Worm (Caenorhabditis elegans) whole organism, young adult: Measurements from ENCODE around the gene R01H2.2.
A peak's percentile ranks its signal among the peaks of the same experiment; 100 is the strongest.

Source experiments
- D2030.7 ChIP-seq: fragments of 200-800 bp; sonication (Bioruptor generic); IDR thresholded peaks from 2 replicates; pipeline ENCODE4 v1.3.6; 2022; ENCODE audit warnings: missing genetic modification reagents, missing genetic modification characterization, missing compliant biosample characterization
- F23B12.7 ChIP-seq: sonication (generic microtip); optimal IDR thresholded peaks from 2 replicates; lab custom pipeline; 2017; ENCODE audit warnings: missing genetic modification characterization, mild to moderate bottlenecking, missing compliant biosample characterization, antibody characterized with exemption, moderate library complexity; ENCODE audit not compliant: insufficient read depth
- F33H1.4 ChIP-seq: fragments of 200-800 bp; sonication (Bioruptor generic); IDR thresholded peaks from 2 replicates; pipeline ENCODE4 v1.3.6; 2022; ENCODE audit warnings: missing genetic modification reagents, missing genetic modification characterization, missing compliant biosample characterization
- F39B2.1 ChIP-seq: fragments of 200-800 bp; sonication (Bioruptor generic); IDR thresholded peaks from 2 replicates; pipeline ENCODE4 v1.3.6; 2022; ENCODE audit warnings: missing genetic modification reagents, missing genetic modification characterization, missing compliant biosample characterization
- T26A5.8 ChIP-seq: sonication (generic microtip); optimal IDR thresholded peaks from 2 replicates; lab custom pipeline; 2016; ENCODE audit warnings: missing genetic modification characterization, missing compliant biosample characterization
- Y53G8AR.9 ChIP-seq: fragments of 200-800 bp; sonication (Bioruptor generic); conservative IDR thresholded peaks from 2 replicates; pipeline ENCODE4 v1.3.6; 2022; ENCODE audit warnings: missing genetic modification reagents, missing genetic modification characterization, missing compliant biosample characterization
- Y79H2A.3 ChIP-seq: fragments of 200-800 bp; sonication (Bioruptor generic); conservative IDR thresholded peaks from 2 replicates; pipeline ENCODE4 v1.3.6; 2022; ENCODE audit warnings: missing genetic modification reagents, missing genetic modification characterization, missing compliant biosample characterization
- akir-1 ChIP-seq: fragments of 200-800 bp; sonication (Bioruptor generic); optimal IDR thresholded peaks from 2 replicates; lab custom pipeline; 2018; ENCODE audit warnings: mild to moderate bottlenecking, missing genetic modification characterization, moderate library complexity, missing compliant biosample characterization
- athp-1 ChIP-seq: sonication (generic microtip); optimal IDR thresholded peaks from 2 replicates; lab custom pipeline; 2017; ENCODE audit warnings: mild to moderate bottlenecking, missing genetic modification characterization, missing compliant biosample characterization
- attf-3 ChIP-seq: fragments of 200-800 bp; sonication (Bioruptor generic); conservative IDR thresholded peaks from 2 replicates; pipeline ENCODE4 v1.3.6; 2022; ENCODE audit warnings: missing genetic modification reagents, missing genetic modification characterization, missing compliant biosample characterization
- ccch-3 ChIP-seq: fragments of 200-800 bp; sonication (Bioruptor generic); optimal IDR thresholded peaks from 2 replicates; lab custom pipeline; 2018; ENCODE audit warnings: mild to moderate bottlenecking, missing genetic modification characterization, missing compliant biosample characterization
- ceh-91 ChIP-seq: fragments of 200-800 bp; sonication (Bioruptor generic); IDR thresholded peaks from 2 replicates; pipeline ENCODE4 v1.3.6; 2022; ENCODE audit warnings: missing genetic modification reagents, missing genetic modification characterization, missing compliant biosample characterization
- chd-7 ChIP-seq: sonication (generic microtip); optimal IDR thresholded peaks from 2 replicates; lab custom pipeline; 2016; ENCODE audit warnings: mild to moderate bottlenecking, missing genetic modification characterization, moderate library complexity, missing compliant biosample characterization
- dpl-1 ChIP-seq: fragments of 150-350 bp; optimal IDR thresholded peaks from 2 replicates; lab custom pipeline; 2014; ENCODE audit warnings: missing biosample characterization, missing genetic modification reagents, missing genetic modification characterization
- efl-1 ChIP-seq: fragments of 150-350 bp; optimal IDR thresholded peaks from 2 replicates; lab custom pipeline; 2014; ENCODE audit warnings: missing biosample characterization, missing genetic modification reagents, missing genetic modification characterization
- gei-17 ChIP-seq: fragments of 200-800 bp; sonication (Bioruptor generic); optimal IDR thresholded peaks from 2 replicates; lab custom pipeline; 2018; ENCODE audit warnings: mild to moderate bottlenecking, missing genetic modification characterization, missing compliant biosample characterization
- hlh-12 ChIP-seq: sonication (generic microtip); optimal IDR thresholded peaks from 2 replicates; lab custom pipeline; 2016; ENCODE audit warnings: missing genetic modification characterization, missing compliant biosample characterization
- hmg-1.2 ChIP-seq: fragments of 200-800 bp; sonication (Bioruptor generic); IDR thresholded peaks from 2 replicates; pipeline ENCODE4 v1.3.6; 2022; ENCODE audit warnings: missing genetic modification reagents, missing genetic modification characterization, missing compliant biosample characterization
- hmg-20 ChIP-seq: fragments of 200-800 bp; sonication (Bioruptor generic); IDR thresholded peaks from 2 replicates; pipeline ENCODE4 v1.3.6; 2022; ENCODE audit warnings: missing genetic modification reagents, missing genetic modification characterization, missing compliant biosample characterization
- lag-1 ChIP-seq: fragments of 200-800 bp; sonication (Bioruptor generic); IDR thresholded peaks from 2 replicates; pipeline ENCODE4 v1.3.6; 2022; ENCODE audit warnings: missing genetic modification reagents, missing genetic modification characterization, missing compliant biosample characterization
- lin-54 ChIP-seq: fragments of 200-800 bp; sonication (Bioruptor generic); optimal IDR thresholded peaks from 2 replicates; lab custom pipeline; 2018; ENCODE audit warnings: mild to moderate bottlenecking, missing genetic modification characterization, missing compliant biosample characterization
- lsl-1 ChIP-seq: fragments of 200-800 bp; sonication (Bioruptor generic); optimal IDR thresholded peaks from 2 replicates; lab custom pipeline; 2018; ENCODE audit warnings: mild to moderate bottlenecking, missing genetic modification characterization, moderate library complexity, missing compliant biosample characterization
- madf-6 ChIP-seq: fragments of 200-800 bp; sonication (Bioruptor generic); IDR thresholded peaks from 2 replicates; pipeline ENCODE4 v1.3.6; 2022; ENCODE audit warnings: missing genetic modification reagents, missing genetic modification characterization, missing compliant biosample characterization
- rcor-1 ChIP-seq: fragments of 200-800 bp; sonication (Bioruptor generic); IDR thresholded peaks from 2 replicates; pipeline ENCODE4 v1.3.6; 2022; ENCODE audit warnings: missing genetic modification reagents, missing genetic modification characterization, missing compliant biosample characterization
- rpc-1 ChIP-seq, 2 experiments: fragments of 150-350 bp in 1 of 2; sonication (generic microtip) in 1 of 2; optimal IDR thresholded peaks; 2 replicates each; lab custom pipeline; 2014 to 2018; ENCODE audit warnings: missing biosample characterization in 1 of 2, missing genetic modification characterization in 1 of 2, missing genetic modification reagents in 1 of 2, missing genotype in 1 of 2
- sdz-38 ChIP-seq: sonication (generic microtip); optimal IDR thresholded peaks from 2 replicates; lab custom pipeline; 2016; ENCODE audit warnings: missing genotype, missing genetic modification characterization, missing compliant biosample characterization
- sea-2 ChIP-seq: fragments of 200-800 bp; sonication (Bioruptor generic); IDR thresholded peaks from 2 replicates; pipeline ENCODE4 v1.3.6; 2022; ENCODE audit warnings: missing genetic modification characterization, missing compliant biosample characterization
- sptf-2 ChIP-seq: fragments of 200-800 bp; sonication (Bioruptor generic); optimal IDR thresholded peaks from 2 replicates; lab custom pipeline; 2018; ENCODE audit warnings: mild to moderate bottlenecking, missing genetic modification characterization, missing compliant biosample characterization
- tbp1 ChIP-seq: fragments of 200-800 bp; sonication (Bioruptor generic); optimal IDR thresholded peaks from 2 replicates; lab custom pipeline; 2018; ENCODE audit warnings: mild to moderate bottlenecking, missing genetic modification characterization, missing compliant biosample characterization
- tlf-1 ChIP-seq: fragments of 200-800 bp; sonication (Bioruptor generic); optimal IDR thresholded peaks from 2 replicates; lab custom pipeline; 2018; ENCODE audit warnings: mild to moderate bottlenecking, missing genetic modification characterization, missing compliant biosample characterization
- xnd-1 ChIP-seq: sonication (generic microtip); optimal IDR thresholded peaks from 2 replicates; lab custom pipeline; 2016; ENCODE audit warnings: missing genotype, missing genetic modification reagents, missing genetic modification characterization, missing compliant biosample characterization
- zim-3 ChIP-seq: sonication (generic microtip); optimal IDR thresholded peaks from 2 replicates; lab custom pipeline; 2017; ENCODE audit warnings: mild to moderate bottlenecking, missing genetic modification characterization, moderate library complexity, missing compliant biosample characterization
- ztf-6 ChIP-seq: fragments of 200-800 bp; sonication (Bioruptor generic); IDR thresholded peaks from 2 replicates; pipeline ENCODE4 v1.3.6; 2022; ENCODE audit warnings: missing genetic modification reagents, missing genetic modification characterization, missing compliant biosample characterization

Gene R01H2.2

DNA sequence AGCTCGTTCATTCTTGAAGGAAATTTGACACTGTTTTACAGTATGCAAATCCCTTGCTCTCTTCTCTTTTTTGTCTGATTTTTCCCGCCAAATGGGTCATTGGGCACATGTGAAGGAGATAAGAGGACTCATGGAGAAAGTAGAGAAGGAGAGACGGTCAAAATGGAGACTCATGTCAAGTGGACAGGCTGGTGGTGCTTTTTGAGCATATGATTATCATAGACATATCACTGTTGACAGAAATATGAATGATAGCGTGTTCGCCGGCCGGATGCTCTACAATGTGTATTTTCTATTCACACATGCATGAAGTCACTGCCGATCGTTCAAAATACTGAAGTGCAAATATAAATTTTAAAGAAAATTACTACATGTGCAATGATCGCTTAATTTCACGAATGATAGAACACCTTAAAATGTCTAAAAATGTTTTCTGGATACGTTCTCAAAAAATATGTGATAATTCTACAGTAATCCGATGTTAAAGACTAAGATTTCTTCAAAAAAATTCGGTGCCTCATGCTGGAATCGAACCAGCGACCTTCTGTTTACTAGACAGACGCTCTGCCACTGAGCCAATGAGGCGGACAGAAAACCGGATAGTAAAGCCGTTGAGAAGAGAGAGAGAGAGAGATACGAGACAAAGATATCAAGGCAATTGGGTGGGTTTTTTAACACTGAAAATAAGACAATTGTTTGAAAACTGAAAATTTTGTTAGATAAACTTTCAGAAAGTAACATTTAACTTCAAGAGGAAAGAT is 26.1 kb upstream of the R01H2.2 start (continued):
- TF ChIP-seq zim-3 (tag; lab: Kevin White, UChicago) (peak; percentile 27), madf-6 (GFP tag; lab: Robert Waterston, UW) (0 out of 2 replicates have a peak, but pooled peaks have one; percentile 19), Y79H2A.3 (GFP tag; lab: Robert Waterston, UW) (no peak), athp-1 (tag; lab: Kevin White, UChicago) (no peak), sdz-38 (tag; lab: Kevin White, UChicago) (no peak), T26A5.8 (tag; lab: Kevin White, UChicago) (no peak)
- TF ChIP-seq, all 124 proteins: peak for 32

DNA sequence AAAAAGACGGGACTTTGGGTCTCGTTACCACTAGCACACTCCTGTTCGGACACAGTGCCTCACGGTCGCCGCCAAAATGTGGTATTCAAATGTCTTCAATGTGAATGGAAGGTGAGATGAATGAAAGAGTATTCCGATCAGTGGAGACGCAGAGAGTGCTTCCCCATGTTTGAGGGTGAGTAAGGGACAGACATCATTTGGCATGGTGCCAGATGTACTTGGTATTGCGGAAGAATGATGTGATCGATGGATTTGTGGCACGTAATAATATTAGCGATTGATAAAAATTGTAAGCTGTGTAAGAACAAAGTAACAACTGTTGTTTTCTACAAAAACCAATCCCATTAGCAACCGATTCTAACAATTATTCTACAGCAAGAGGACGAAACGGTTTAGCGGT is 24.3 kb upstream of the R01H2.2 start:
- TF ChIP-seq F23B12.7 (tag; lab: Kevin White, UChicago) (no peak), tbp1 (GFP tag; lab: Kevin White, UChicago) (no peak), lag-1 (GFP tag; lab: Robert Waterston, UW) (no peak), zim-3 (tag; lab: Kevin White, UChicago) (no peak), sea-2 (no peak), sptf-2 (GFP tag; lab: Kevin White, UChicago) (no peak)

ce11 chrIII:7034252-7035223 is 21.8 kb upstream of the R01H2.2 start:
- TF ChIP-seq hmg-20 (no peak), akir-1 (GFP tag; lab: Kevin White, UChicago) (no peak), efl-1 (GFP tag; lab: Kevin White, UChicago) (peak; percentile 40), F39B2.1 (GFP tag; lab: Robert Waterston, UW) (no peak), ztf-6 (GFP tag; lab: Robert Waterston, UW) (no peak), gei-17 (GFP tag; lab: Kevin White, UChicago) (no peak), dpl-1 (GFP tag; lab: Kevin White, UChicago) (peak; percentile 5), madf-6 (GFP tag; lab: Robert Waterston, UW) (peak; percentile 30; the same call in 1 of the 2 replicates), F33H1.4 (0 out of 2 replicates have a peak, but pooled peaks have one; percentile 9), rcor-1 (GFP tag; lab: Robert Waterston, UW) (no peak), hmg-1.2 (GFP tag; lab: Robert Waterston, UW) (peak; percentile 59)

ce11 chrIII:7045643-7046042 is 10.7 kb upstream of the R01H2.2 start, which contains the start of gene R01H2.7:
Gene R01H2.7, minus strand, starts transcription at chrIII:7045743.
- TF ChIP-seq rpc-1 (optimal IDR thresholded peaks at IDR 0.05; lab: Kevin White, UChicago) = no peak
- no peak for TF ChIP-seq rpc-1 (tag; optimal IDR thresholded peaks at IDR 0.05; lab: Kevin White, UChicago)
- no peak for TF ChIP-seq Y53G8AR.9 (GFP tag; lab: Robert Waterston, UW)
- TF ChIP-seq lag-1 (GFP tag; lab: Robert Waterston, UW) = no peak
- no peak for TF ChIP-seq attf-3
- no peak for TF ChIP-seq hlh-12 (tag; lab: Kevin White, UChicago)

- peak; percentile 77 for TF ChIP-seq madf-6 (GFP tag; lab: Robert Waterston, UW)
- TF ChIP-seq D2030.7 (GFP tag; lab: Robert Waterston, UW) = peak; percentile 17; the same call in 1 of the 2 replicates
- TF ChIP-seq efl-1 (GFP tag; lab: Kevin White, UChicago) = peak; percentile 69
- no peak for TF ChIP-seq tlf-1 (GFP tag; lab: Kevin White, UChicago)
- peak; percentile 39 for TF ChIP-seq xnd-1 (tag; lab: Kevin White, UChicago)
- peak; percentile 55 for TF ChIP-seq lin-54 (GFP tag; lab: Kevin White, UChicago)
- TF ChIP-seq hmg-1.2 (GFP tag; lab: Robert Waterston, UW) = peak; percentile 16; the same call in 1 of the 2 replicates
- peak; percentile 79 for TF ChIP-seq F33H1.4
- no peak for TF ChIP-seq ccch-3 (GFP tag; lab: Kevin White, UChicago)
- no peak for TF ChIP-seq chd-7
- TF ChIP-seq lsl-1 (GFP tag; lab: Kevin White, UChicago) = peak; percentile 81
- TF ChIP-seq ceh-91 = peak; percentile 46
Measured at ce11 chrIII:7060531-7061095, 4.3 kb downstream of the R01H2.2 start, which contains the start of gene egg-2. Gene egg-2, minus strand, starts transcription at chrIII:7060583.
